Worm (Caenorhabditis elegans) whole organism, L4 larva: ENCODE data around the gene W05B10.4.

ENCODE experiments used
- F37D6.2 ChIP-seq: sonication (generic microtip); optimal IDR thresholded peaks from 2 replicates; lab custom pipeline; 2016; ENCODE audit warnings: mild to moderate bottlenecking, missing genetic modification characterization, missing compliant biosample characterization
- R02D3.7 ChIP-seq: fragments of 150-350 bp; sonication (generic microtip); optimal IDR thresholded peaks from 3 replicates; lab custom pipeline; 2014; ENCODE audit warnings: missing biosample characterization, missing genetic modification characterization
- Y105C5A.15 ChIP-seq: fragments of 200-800 bp; sonication (Bioruptor generic); IDR thresholded peaks from 2 replicates; pipeline ENCODE4 v1.3.6; 2022; ENCODE audit warnings: missing genetic modification characterization, missing compliant biosample characterization
- Y75B8A.6 ChIP-seq: fragments of 200-800 bp; sonication (Bioruptor generic); IDR thresholded peaks from 2 replicates; pipeline ENCODE4 v1.3.6; 2022; ENCODE audit warnings: missing genetic modification reagents, missing genetic modification characterization, missing compliant biosample characterization
- ZK337.2 ChIP-seq: fragments of 200-800 bp; sonication (Bioruptor generic); IDR thresholded peaks from 2 replicates; pipeline ENCODE4 v1.3.6; 2022; ENCODE audit warnings: missing genetic modification reagents, missing genetic modification characterization, missing compliant biosample characterization
- ZK546.5 ChIP-seq, 2 experiments: sonication (generic microtip); optimal IDR thresholded peaks; 2 replicates each; lab custom pipeline; 2017; ENCODE audit warnings: missing biosample characterization in 2 of 2, missing genetic modification characterization in 2 of 2
- arid-1 ChIP-seq: fragments of 200-800 bp; sonication (Bioruptor generic); conservative IDR thresholded peaks from 2 replicates; pipeline ENCODE4 v1.3.6; 2022; ENCODE audit warnings: missing genetic modification reagents, missing genetic modification characterization, missing compliant biosample characterization
- attf-4 ChIP-seq: sonication (generic microtip); optimal IDR thresholded peaks from 3 replicates; lab custom pipeline; 2017; ENCODE audit warnings: missing biosample characterization, missing genetic modification characterization
- ceh-62 ChIP-seq: sonication (generic microtip); optimal IDR thresholded peaks from 2 replicates; lab custom pipeline; 2017; ENCODE audit warnings: missing biosample characterization, missing genetic modification characterization
- cey-2 ChIP-seq: sonication (generic microtip); optimal IDR thresholded peaks from 3 replicates; lab custom pipeline; 2017; ENCODE audit warnings: missing genetic modification characterization, mild to moderate bottlenecking, missing compliant biosample characterization, antibody characterized with exemption, borderline replicate concordance; ENCODE audit not compliant: insufficient read depth
- ctbp-1 ChIP-seq: fragments of 200-800 bp; sonication (Bioruptor generic); IDR thresholded peaks from 2 replicates; pipeline ENCODE4 v1.3.6; 2022; ENCODE audit warnings: missing genetic modification reagents, missing genetic modification characterization, missing compliant biosample characterization
- daf-12 ChIP-seq: fragments of 150-350 bp; optimal IDR thresholded peaks from 2 replicates; lab custom pipeline; 2014; ENCODE audit warnings: missing biosample characterization, missing genetic modification reagents, missing genetic modification characterization
- daf-16 ChIP-seq, 3 experiments: sonication (generic microtip); optimal IDR thresholded peaks; 2 replicates each; lab custom pipeline; 2016 to 2017; ENCODE audit warnings: missing genetic modification characterization in 3 of 3, missing genetic modification reagents in 3 of 3, mild to moderate bottlenecking in 2 of 3, missing compliant biosample characterization in 2 of 3, missing biosample characterization in 1 of 3, moderate library complexity in 1 of 3
- dve-1 ChIP-seq: sonication (generic microtip); optimal IDR thresholded peaks from 2 replicates; lab custom pipeline; 2017; ENCODE audit warnings: antibody characterized with exemption, mild to moderate bottlenecking, missing genetic modification characterization, missing compliant biosample characterization; ENCODE audit not compliant: insufficient read depth
- egl-43 ChIP-seq: fragments of 200-800 bp; sonication (Bioruptor generic); IDR thresholded peaks from 2 replicates; pipeline ENCODE4 v1.3.6; 2022; ENCODE audit warnings: missing genetic modification reagents, missing genetic modification characterization, missing compliant biosample characterization
- fkh-10 ChIP-seq: fragments of 150-350 bp; optimal IDR thresholded peaks from 2 replicates; lab custom pipeline; 2014; ENCODE audit warnings: missing biosample characterization, missing genetic modification reagents, missing genetic modification characterization
- fos-1 ChIP-seq: fragments of 150-350 bp; optimal IDR thresholded peaks from 2 replicates; lab custom pipeline; 2014; ENCODE audit warnings: missing biosample characterization, missing genetic modification characterization
- hlh-11 ChIP-seq: fragments of 200-800 bp; sonication (Bioruptor generic); optimal IDR thresholded peaks from 2 replicates; lab custom pipeline; 2018; ENCODE audit warnings: mild to moderate bottlenecking, missing genetic modification characterization, missing compliant biosample characterization
- hlh-30 ChIP-seq: sonication (generic microtip); optimal IDR thresholded peaks from 2 replicates; lab custom pipeline; 2017; ENCODE audit warnings: antibody characterized with exemption, mild to moderate bottlenecking, missing genetic modification characterization, missing compliant biosample characterization; ENCODE audit not compliant: insufficient read depth
- lin-1 ChIP-seq: fragments of 200-800 bp; sonication (Bioruptor generic); IDR thresholded peaks from 2 replicates; pipeline ENCODE4 v1.3.6; 2022; ENCODE audit warnings: missing genetic modification reagents, missing genetic modification characterization, missing compliant biosample characterization
- lin-15B ChIP-seq: fragments of 150-350 bp; sonication (generic microtip); optimal IDR thresholded peaks from 3 replicates; lab custom pipeline; 2014; ENCODE audit warnings: missing biosample characterization, missing genetic modification characterization
- lin-39 ChIP-seq: fragments of 150-350 bp; optimal IDR thresholded peaks from 2 replicates; lab custom pipeline; 2014; ENCODE audit warnings: missing biosample characterization, missing genetic modification reagents, missing genetic modification characterization
- madf-5 ChIP-seq, 2 experiments: fragments of 200-800 bp; sonication (Bioruptor generic); IDR thresholded peaks; 2 replicates each; pipeline ENCODE4 v1.3.6; 2022; ENCODE audit warnings: missing compliant biosample characterization in 2 of 2, missing genetic modification characterization in 2 of 2
- mdt-29 ChIP-seq: fragments of 200-800 bp; sonication (Bioruptor generic); IDR thresholded peaks from 2 replicates; pipeline ENCODE4 v1.3.6; 2022; ENCODE audit warnings: missing genetic modification reagents, missing genetic modification characterization, missing compliant biosample characterization
- mes-2 ChIP-seq: sonication (generic microtip); optimal IDR thresholded peaks from 2 replicates; lab custom pipeline; 2016; ENCODE audit warnings: missing genotype, mild to moderate bottlenecking, missing genetic modification characterization, missing compliant biosample characterization; ENCODE audit not compliant: poor library complexity, severe bottlenecking
- nhr-10 ChIP-seq: fragments of 150-350 bp; optimal IDR thresholded peaks from 2 replicates; lab custom pipeline; 2014; ENCODE audit warnings: missing biosample characterization, missing genetic modification characterization
- nhr-41 ChIP-seq: fragments of 200-800 bp; sonication (Bioruptor generic); IDR thresholded peaks from 2 replicates; pipeline ENCODE4 v1.3.6; 2022; ENCODE audit warnings: missing genetic modification reagents, missing genetic modification characterization, missing compliant biosample characterization
- saeg-2 ChIP-seq: fragments of 200-800 bp; sonication (Bioruptor generic); IDR thresholded peaks from 2 replicates; pipeline ENCODE4 v1.3.6; 2022; ENCODE audit warnings: missing genetic modification reagents, missing genetic modification characterization, missing compliant biosample characterization
- snpc-1.2 ChIP-seq: fragments of 200-800 bp; sonication (Bioruptor generic); IDR thresholded peaks from 2 replicates; pipeline ENCODE4 v1.3.6; 2022; ENCODE audit warnings: missing genetic modification reagents, missing genetic modification characterization, missing compliant biosample characterization
- snpc-4 ChIP-seq: fragments of 150-350 bp; optimal IDR thresholded peaks from 2 replicates; lab custom pipeline; 2014; ENCODE audit warnings: missing biosample characterization, missing genetic modification characterization
- spr-1 ChIP-seq: sonication (generic microtip); optimal IDR thresholded peaks from 2 replicates; lab custom pipeline; 2016; ENCODE audit warnings: mild to moderate bottlenecking, missing genetic modification characterization, missing compliant biosample characterization
- unc-39 ChIP-seq: sonication (generic microtip); optimal IDR thresholded peaks from 2 replicates; lab custom pipeline; 2017; ENCODE audit warnings: missing biosample characterization, missing genetic modification characterization
- unc-62 ChIP-seq, 3 experiments: fragments of 150-350 bp in 1 of 3; sonication (generic microtip); optimal IDR thresholded peaks in 2 of 3; peaks in 1 of 3; 1 replicate in 1 of 3; 2 replicates in 2 of 3; lab custom pipeline; 2014 to 2017; ENCODE audit warnings: missing biosample characterization in 3 of 3, missing genetic modification characterization in 3 of 3, missing genetic modification reagents in 3 of 3, missing genotype in 1 of 3
- ztf-11 ChIP-seq: fragments of 150-350 bp; optimal IDR thresholded peaks from 2 replicates; lab custom pipeline; 2014; ENCODE audit warnings: missing biosample characterization, missing genetic modification characterization

Gene W05B10.4

DNA sequence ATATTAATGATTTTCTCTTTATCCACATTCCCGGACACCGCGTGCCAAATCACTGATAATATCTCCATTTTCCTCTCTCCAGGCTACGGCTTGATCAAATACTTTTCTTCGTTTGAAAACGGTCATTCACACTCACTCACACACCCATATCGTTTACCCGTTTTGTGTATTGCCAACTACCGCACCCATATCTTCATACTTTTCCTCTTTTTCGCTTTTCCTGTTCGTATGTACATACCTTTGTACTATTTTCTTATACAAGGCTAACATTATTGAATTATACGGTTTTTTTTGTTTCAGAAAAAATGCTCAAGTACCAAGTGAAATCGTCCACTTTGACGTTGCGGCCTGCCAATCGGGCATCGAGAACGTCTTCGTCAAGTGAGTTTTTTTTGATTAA, at the start of gene W05B10.4:
Gene W05B10.4 (plus strand): TSS at position 301 of the 400 bp plus-strand sequence.
- TF ChIP-seq dve-1 (no peak), snpc-1.2 (GFP tag; lab: Robert Waterston, UW) (no peak), ztf-11 (tag; lab: Kevin White, UChicago) (no peak), daf-16 (GFP tag; optimal IDR thresholded peaks at IDR 0.05; lab: Kevin White, UChicago) (no peak), daf-16 (tag; optimal IDR thresholded peaks at IDR 0.05; lab: Kevin White, UChicago) (no peak)

DNA sequence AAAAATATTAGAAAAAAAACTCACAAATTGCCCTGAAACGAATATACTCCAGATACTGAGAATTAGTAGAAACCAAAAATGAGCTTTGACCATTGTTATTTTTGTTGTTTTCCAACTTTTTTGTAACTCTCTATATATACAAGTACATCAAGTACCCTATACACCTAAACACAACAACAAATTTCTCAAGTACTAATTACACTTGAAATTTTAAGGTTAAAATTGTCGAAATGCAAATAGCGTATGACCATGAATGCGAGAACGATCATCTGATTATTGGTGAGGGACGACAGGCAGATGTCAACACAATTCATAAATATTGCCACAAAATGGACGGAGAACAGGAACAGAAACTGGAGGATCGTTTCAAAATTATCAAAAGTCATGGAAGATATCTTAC, 43.7 kb upstream of the W05B10.4 start, which contains the start of gene F56H9.9:
Gene F56H9.9 (minus strand): TSS at position 101 of the 400 bp plus-strand sequence.
- TF ChIP-seq ZK546.5 (tag; optimal IDR thresholded peaks at IDR 0.05; lab: Kevin White, UChicago) (no peak), mdt-29 (GFP tag; lab: Robert Waterston, UW) (no peak), hlh-11 (tag; lab: Kevin White, UChicago) (no peak), Y105C5A.15 (no peak), attf-4 (tag; lab: Kevin White, UChicago) (no peak), cey-2 (tag; lab: Kevin White, UChicago) (no peak), lin-39 (tag; lab: Kevin White, UChicago) (no peak), egl-43 (no peak), fos-1 (tag; lab: Kevin White, UChicago) (no peak), R02D3.7 (tag; lab: Kevin White, UChicago) (no peak), mes-2 (tag; lab: Kevin White, UChicago) (no peak), nhr-41 (GFP tag; lab: Robert Waterston, UW) (no peak), daf-12 (tag; lab: Kevin White, UChicago) (no peak), spr-1 (tag; lab: Kevin White, UChicago) (no peak), Y75B8A.6 (no peak), ceh-62 (tag; lab: Kevin White, UChicago) (no peak)

DNA sequence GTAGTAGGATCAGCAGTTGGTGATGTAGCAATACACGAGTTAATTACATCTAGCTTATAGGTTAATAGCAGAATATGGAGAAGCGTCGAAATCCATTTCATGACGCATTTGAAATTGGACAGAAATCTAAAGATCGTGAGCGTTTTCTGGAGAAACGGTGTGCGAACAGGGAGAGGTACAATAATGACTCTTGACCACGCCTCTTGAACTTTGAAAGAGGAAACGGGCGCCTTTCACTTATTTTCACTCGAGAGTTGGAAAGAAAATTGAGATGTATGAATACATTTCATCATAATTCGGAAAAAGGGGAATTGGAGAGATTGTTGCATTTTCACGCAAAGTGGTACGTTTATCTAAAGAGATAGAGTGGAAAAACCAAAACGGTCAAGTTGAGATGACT, 38.3 kb upstream of the W05B10.4 start, which contains the start of gene F56H9.6:
Gene F56H9.6 (minus strand): TSS at position 101 of the 400 bp plus-strand sequence.
- TF ChIP-seq snpc-4 (tag; lab: Kevin White, UChicago) (no peak), madf-5 (GFP tag; IDR thresholded peaks at IDR 0.05; lab: Robert Waterston, UW) (no peak), unc-39 (tag; lab: Kevin White, UChicago) (no peak), egl-43 (no peak), F37D6.2 (tag; lab: Kevin White, UChicago) (no peak), lin-1 (GFP tag; lab: Robert Waterston, UW) (no peak), saeg-2 (GFP tag; lab: Robert Waterston, UW) (no peak), R02D3.7 (tag; lab: Kevin White, UChicago) (no peak), unc-62 (GFP tag; optimal IDR thresholded peaks at IDR 0.05 in 1 of 2; lab: Kevin White, UChicago) (no peak), unc-62 (tag; optimal IDR thresholded peaks at IDR 0.05; lab: Kevin White, UChicago) (no peak)

DNA sequence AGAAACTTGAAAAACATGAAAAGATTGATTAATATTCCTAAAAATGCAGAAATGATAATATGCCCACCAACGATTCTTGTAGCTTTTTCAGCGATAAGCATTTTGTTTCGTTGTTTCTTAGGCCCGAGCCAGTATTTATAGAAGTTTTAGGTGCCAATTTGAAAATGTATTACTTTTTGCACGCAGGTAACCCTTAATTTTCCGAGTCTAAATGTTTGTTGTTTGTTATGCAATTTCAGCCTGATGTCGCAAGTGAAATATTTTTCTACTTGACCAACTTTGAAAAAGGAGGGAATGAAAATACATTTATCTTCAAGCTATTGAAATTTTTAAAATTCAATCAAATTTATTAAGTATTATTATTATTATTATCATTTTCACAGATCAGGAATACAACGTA, 36.0 kb upstream of the W05B10.4 start, which contains the start of gene srx-113:
Gene srx-113 (minus strand): TSS at position 101 of the 400 bp plus-strand sequence.
- TF ChIP-seq fkh-10 (GFP tag; lab: Kevin White, UChicago) (no peak), hlh-30 (tag; lab: Kevin White, UChicago) (no peak), lin-15B (tag; lab: Kevin White, UChicago) (no peak), ctbp-1 (GFP tag; lab: Robert Waterston, UW) (no peak), ZK337.2 (GFP tag; lab: Robert Waterston, UW) (no peak), arid-1 (no peak), nhr-10 (tag; lab: Kevin White, UChicago) (no peak)
